Fruit fly (Drosophila melanogaster): Measurements from ENCODE around the gene Argk2.

Argk2 gene

dm6 chr3L:9023627-9024026 is 23.6 kb upstream of the Argk2 start (continued):
- peak; percentile 45 for TF ChIP-seq cwo (GFP tag; optimal IDR thresholded peaks at IDR 0.05)
- TF ChIP-seq Med (GFP tag), result peak; percentile 90
- peak; percentile 35 for TF ChIP-seq CG7786 (GFP tag; optimal IDR thresholded peaks at IDR 0.05)
- peak; percentile 75 for TF ChIP-seq CG7839 (tag; optimal IDR thresholded peaks at IDR 0.05)
- 0 out of 2 replicates have a peak, but pooled peaks have one; percentile 20 for TF ChIP-seq al (GFP tag; IDR thresholded peaks at IDR 0.05)
- peak; percentile 49 for TF ChIP-seq CG17359 (tag; optimal IDR thresholded peaks at IDR 0.05)
- no peak for TF ChIP-seq insv (GFP tag; optimal IDR thresholded peaks at IDR 0.05)
- TF ChIP-seq trh (GFP tag; optimal IDR thresholded peaks at IDR 0.05), result peak; percentile 9
- TF ChIP-seq CG4707 (GFP tag; optimal IDR thresholded peaks at IDR 0.05), result peak; percentile 26
- peak; percentile 74 for TF ChIP-seq CG7271 (tag; optimal IDR thresholded peaks at IDR 0.05)
- no peak for TF ChIP-seq CG13287 (GFP tag; IDR thresholded peaks at IDR 0.05; ENCODE audit: partially characterized antibody)
- peak; percentile 19 for TF ChIP-seq CG10274 (GFP tag; optimal IDR thresholded peaks at IDR 0.05)
- TF ChIP-seq CG18599 (GFP tag; optimal IDR thresholded peaks at IDR 0.05), result peak; percentile 68
- TF ChIP-seq CG18262 (tag; optimal IDR thresholded peaks at IDR 0.05), result peak; percentile 86
- TF ChIP-seq CG30403 (GFP tag; optimal IDR thresholded peaks at IDR 0.05), result peak; percentile 51
- peak; percentile 30; the same call in 1 of the 2 replicates for TF ChIP-seq CG7372 (GFP tag; IDR thresholded peaks at IDR 0.05)
- TF ChIP-seq CG14710 (tag; optimal IDR thresholded peaks at IDR 0.05), result peak; percentile 79
- TF ChIP-seq CG8290 (GFP tag; optimal IDR thresholded peaks at IDR 0.05), result peak; percentile 40
- TF ChIP-seq CG8290 (tag; optimal IDR thresholded peaks at IDR 0.05), result peak in 1 of 2 experiments; percentile 34
- no peak for TF ChIP-seq kah (GFP tag; optimal IDR thresholded peaks at IDR 0.05)
- peak; percentile 60 for TF ChIP-seq NC2α (GFP tag; optimal IDR thresholded peaks at IDR 0.05)
- no peak for TF ChIP-seq prd (optimal IDR thresholded peaks at IDR 0.05)
- peak; percentile 89 for TF ChIP-seq prd (GFP tag; IDR thresholded peaks at IDR 0.05)
- TF ChIP-seq Scr (GFP tag; IDR thresholded peaks at IDR 0.05; ENCODE audit: partially characterized antibody), result no peak
- TF ChIP-seq CG10366 (GFP tag; IDR thresholded peaks at IDR 0.05), result peak; percentile 31
- TF ChIP-seq Chrac-16 (GFP tag; optimal IDR thresholded peaks at IDR 0.05), result peak; percentile 77
- TF ChIP-seq MBD-R2 (GFP tag; IDR thresholded peaks at IDR 0.05), result 0 out of 2 replicates have a peak, but pooled peaks have one; percentile 22
- TF ChIP-seq Dref (GFP tag; IDR thresholded peaks at IDR 0.05), result no peak
- no peak for TF ChIP-seq br (optimal IDR thresholded peaks at IDR 0.05)
- TF ChIP-seq Xbp1 (GFP tag; optimal IDR thresholded peaks at IDR 0.05), result peak; percentile 67
- peak; percentile 96 for TF ChIP-seq Ets65A (GFP tag)
- peak; percentile 34 for TF ChIP-seq CG12769 (tag; optimal IDR thresholded peaks at IDR 0.05)
- TF ChIP-seq CG9817 (tag; optimal IDR thresholded peaks at IDR 0.05), result peak; percentile 17
- peak; percentile 51 for TF ChIP-seq gcm (GFP tag; optimal IDR thresholded peaks at IDR 0.05)
- peak; percentile 59 for TF ChIP-seq bab2 (GFP tag; optimal IDR thresholded peaks at IDR 0.05)
- peak; percentile 13 for TF ChIP-seq CG18476 (GFP tag; optimal IDR thresholded peaks at IDR 0.05)
- 0 out of 3 replicates have a peak, but pooled peaks have one; percentile 15 for TF ChIP-seq Aef1 (GFP tag; IDR thresholded peaks at IDR 0.05)
- no peak for TF ChIP-seq HLH4C (GFP tag; IDR thresholded peaks at IDR 0.05; ENCODE audit: partially characterized antibody)
- TF ChIP-seq CG32532 (GFP tag; IDR thresholded peaks at IDR 0.05), result peak; percentile 48; the same call in 1 of the 2 replicates
- TF ChIP-seq CG14965 (GFP tag; optimal IDR thresholded peaks at IDR 0.05; ENCODE audit: borderline replicate concordance), result peak; percentile 20
- TF ChIP-seq tup (GFP tag; optimal IDR thresholded peaks at IDR 0.05), result peak; percentile 48
- TF ChIP-seq Abd-B (GFP tag; optimal IDR thresholded peaks at IDR 0.05), result peak; percentile 45
- 0 out of 2 replicates have a peak, but pooled peaks have one; percentile 19 for TF ChIP-seq CG3847 (GFP tag; IDR thresholded peaks at IDR 0.05)
- TF ChIP-seq CG4360 (GFP tag; IDR thresholded peaks at IDR 0.05), result no peak
- no peak for TF ChIP-seq YL-1 (GFP tag; optimal IDR thresholded peaks at IDR 0.05)
- TF ChIP-seq CG12744 (GFP tag; optimal IDR thresholded peaks at IDR 0.05), result peak; percentile 64
- peak; percentile 32 for TF ChIP-seq CG17568 (GFP tag; optimal IDR thresholded peaks at IDR 0.05)
- TF ChIP-seq Rx (GFP tag; IDR thresholded peaks at IDR 0.05), result 0 out of 2 replicates have a peak, but pooled peaks have one; percentile 5
- peak; percentile 10 for TF ChIP-seq CG31388 (GFP tag; optimal IDR thresholded peaks at IDR 0.05)
- TF ChIP-seq unpg (GFP tag; optimal IDR thresholded peaks at IDR 0.05), result peak; percentile 58
- TF ChIP-seq CrebB (tag; optimal IDR thresholded peaks at IDR 0.05), result peak; percentile 28
